Fruit fly (Drosophila melanogaster) whole organism, embryonic: ENCODE measurements around the gene Prosalpha6T.
A peak's percentile ranks its signal among the peaks of the same experiment; 100 is the strongest.

Experiments
- ATbp ChIP-seq: fragments of 200-800 bp; sonication (Bioruptor generic); optimal IDR thresholded peaks from 2 replicates; lab custom pipeline; 2017; ENCODE audit warnings: missing biosample characterization, mild to moderate bottlenecking, missing genetic modification characterization, missing genetic modification reagents
- Bdp1 ChIP-seq: fragments of 200-800 bp; sonication (Bioruptor generic); optimal IDR thresholded peaks from 3 replicates; lab custom pipeline; 2016; ENCODE audit warnings: missing biosample characterization, missing genetic modification characterization
- CG11560 ChIP-seq: fragments of 200-800 bp; sonication (Bioruptor generic); IDR thresholded peaks from 3 replicates; pipeline ENCODE4 v1.3.6; 2022; ENCODE audit warnings: missing biosample characterization, missing genetic modification characterization
- CG12391 ChIP-seq: fragments of 200-800 bp; sonication (Bioruptor generic); optimal IDR thresholded peaks from 3 replicates; lab custom pipeline; 2018; ENCODE audit warnings: missing biosample characterization, mild to moderate bottlenecking, missing genetic modification characterization, moderate library complexity
- CG15514 ChIP-seq: fragments of 200-800 bp; sonication (Bioruptor generic); optimal IDR thresholded peaks from 3 replicates; lab custom pipeline; 2017; ENCODE audit warnings: missing biosample characterization, missing genetic modification characterization, mild to moderate bottlenecking, moderate library complexity, missing genetic modification reagents
- CG16779 ChIP-seq: fragments of 200-800 bp; sonication (Bioruptor generic); IDR thresholded peaks from 2 replicates; pipeline ENCODE4 v1.3.6; 2022; ENCODE audit warnings: missing biosample characterization, missing genetic modification characterization
- CG17385 ChIP-seq: fragments of 200-800 bp; sonication (Bioruptor generic); optimal IDR thresholded peaks from 3 replicates; lab custom pipeline; 2018; ENCODE audit warnings: missing biosample characterization, mild to moderate bottlenecking, missing genetic modification characterization
- CG17829 ChIP-seq: fragments of 200-800 bp; optimal IDR thresholded peaks from 2 replicates; lab custom pipeline; 2019; ENCODE audit warnings: missing biosample characterization, mild to moderate bottlenecking, missing genetic modification characterization, moderate library complexity
- CG30403 ChIP-seq: fragments of 200-800 bp; sonication (Bioruptor generic); optimal IDR thresholded peaks from 3 replicates; lab custom pipeline; 2016; ENCODE audit warnings: missing biosample characterization, missing genetic modification characterization
- CG31388 ChIP-seq: fragments of 200-800 bp; sonication (Bioruptor generic); optimal IDR thresholded peaks from 2 replicates; lab custom pipeline; 2016; ENCODE audit warnings: missing biosample characterization, missing genetic modification characterization
- CG3281 ChIP-seq: fragments of 200-800 bp; sonication (Bioruptor generic); optimal IDR thresholded peaks from 3 replicates; lab custom pipeline; 2017; ENCODE audit warnings: missing biosample characterization, mild to moderate bottlenecking, missing genetic modification characterization
- CG4424 ChIP-seq: fragments of 200-800 bp; sonication (Bioruptor generic); optimal IDR thresholded peaks from 3 replicates; lab custom pipeline; 2016; ENCODE audit warnings: missing biosample characterization, missing genetic modification characterization
- CG6175 ChIP-seq: fragments of 200-800 bp; sonication (Bioruptor generic); IDR thresholded peaks from 3 replicates; pipeline ENCODE4 v1.3.6; 2022; ENCODE audit warnings: missing biosample characterization, missing genetic modification characterization
- CG6654 ChIP-seq: fragments of 200-800 bp; sonication (Bioruptor generic); optimal IDR thresholded peaks from 2 replicates; lab custom pipeline; 2017; ENCODE audit warnings: missing biosample characterization, mild to moderate bottlenecking, missing genetic modification characterization
- CG7372 ChIP-seq: fragments of 200-800 bp; sonication (Bioruptor generic); IDR thresholded peaks from 2 replicates; pipeline ENCODE4 v1.3.6; 2022; ENCODE audit warnings: missing biosample characterization, missing genetic modification characterization
- CG7786 ChIP-seq: fragments of 200-800 bp; sonication (Bioruptor generic); optimal IDR thresholded peaks from 2 replicates; lab custom pipeline; 2016; ENCODE audit warnings: missing biosample characterization, missing genetic modification characterization
- CG9797 ChIP-seq: fragments of 200-800 bp; sonication (Bioruptor generic); optimal IDR thresholded peaks from 3 replicates; lab custom pipeline; 2018; ENCODE audit warnings: missing biosample characterization, mild to moderate bottlenecking, missing genetic modification characterization
- CG9817 ChIP-seq: fragments of 200-800 bp; sonication (Bioruptor generic); optimal IDR thresholded peaks from 2 replicates; lab custom pipeline; 2018; ENCODE audit warnings: missing biosample characterization, mild to moderate bottlenecking, missing genetic modification characterization, moderate library complexity
- CG9932 ChIP-seq: fragments of 200-800 bp; sonication (Bioruptor generic); IDR thresholded peaks from 2 replicates; pipeline ENCODE4 v1.3.6; 2022; ENCODE audit warnings: missing biosample characterization, missing genetic modification characterization
- D19A ChIP-seq: fragments of 200-800 bp; optimal IDR thresholded peaks from 3 replicates; lab custom pipeline; 2019; ENCODE audit warnings: missing biosample characterization, mild to moderate bottlenecking, missing genetic modification characterization, moderate library complexity
- Dad ChIP-seq: fragments of 200-800 bp; sonication (Bioruptor generic); optimal IDR thresholded peaks from 3 replicates; lab custom pipeline; 2016; ENCODE audit warnings: missing biosample characterization, missing genetic modification characterization
- Deaf1 ChIP-seq: fragments of 200-800 bp; optimal IDR thresholded peaks from 3 replicates; lab custom pipeline; 2019; ENCODE audit warnings: missing biosample characterization, mild to moderate bottlenecking, missing genetic modification characterization, moderate library complexity
- Dip3 ChIP-seq: fragments of 200-800 bp; sonication (Bioruptor generic); optimal IDR thresholded peaks from 3 replicates; lab custom pipeline; 2016; ENCODE audit warnings: missing biosample characterization, missing genetic modification characterization
- GATAe ChIP-seq: fragments of 200-800 bp; sonication (Bioruptor generic); conservative IDR thresholded peaks from 2 replicates; pipeline ENCODE4 v1.3.6; 2022; ENCODE audit warnings: missing biosample characterization, missing genetic modification characterization
- HLH4C ChIP-seq: fragments of 200-800 bp; sonication (Bioruptor generic); IDR thresholded peaks from 3 replicates; pipeline ENCODE4 v1.3.6; 2022; ENCODE audit warnings: missing biosample characterization, missing genetic modification characterization; ENCODE audit not compliant: partially characterized antibody
- Hr3 ChIP-seq: fragments of 200-800 bp; sonication (Bioruptor generic); optimal IDR thresholded peaks from 3 replicates; lab custom pipeline; 2016; ENCODE audit warnings: missing biosample characterization, missing genetic modification characterization
- MBD-R2 ChIP-seq: fragments of 200-800 bp; sonication (Bioruptor generic); IDR thresholded peaks from 2 replicates; pipeline ENCODE4 v1.3.6; 2022; ENCODE audit warnings: missing biosample characterization, missing genetic modification characterization
- NFAT ChIP-seq: fragments of 200-800 bp; sonication (Bioruptor generic); IDR thresholded peaks from 2 replicates; pipeline ENCODE4 v1.3.6; 2022; ENCODE audit warnings: missing biosample characterization, missing genetic modification characterization
- Sox100B ChIP-seq: fragments of 200-800 bp; sonication (Bioruptor generic); optimal IDR thresholded peaks from 3 replicates; lab custom pipeline; 2018; ENCODE audit warnings: missing biosample characterization, mild to moderate bottlenecking, missing genetic modification characterization
- TFAM ChIP-seq: fragments of 200-800 bp; sonication (Bioruptor generic); optimal IDR thresholded peaks from 2 replicates; lab custom pipeline; 2017; ENCODE audit warnings: missing biosample characterization, missing genetic modification characterization, inconsistent platforms
- ab ChIP-seq: fragments of 200-800 bp; sonication (Bioruptor generic); optimal IDR thresholded peaks from 2 replicates; lab custom pipeline; 2016; ENCODE audit warnings: missing biosample characterization, missing genetic modification characterization
- ac ChIP-seq: fragments of 200-800 bp; sonication (Bioruptor generic); optimal IDR thresholded peaks from 3 replicates; lab custom pipeline; 2017; ENCODE audit warnings: missing biosample characterization, mild to moderate bottlenecking, missing genetic modification characterization
- bigmax ChIP-seq: fragments of 200-800 bp; sonication (Bioruptor generic); optimal IDR thresholded peaks from 2 replicates; lab custom pipeline; 2018; ENCODE audit warnings: missing biosample characterization, mild to moderate bottlenecking, missing genetic modification characterization
- emc ChIP-seq: fragments of 200-800 bp; sonication (Bioruptor generic); optimal IDR thresholded peaks from 2 replicates; lab custom pipeline; 2016; ENCODE audit warnings: missing biosample characterization, missing genetic modification characterization
- esg ChIP-seq: fragments of 200-800 bp; sonication (Bioruptor generic); conservative IDR thresholded peaks from 2 replicates; pipeline ENCODE4 v1.3.6; 2022; ENCODE audit warnings: missing biosample characterization, missing genetic modification characterization
- exex ChIP-seq: fragments of 200-800 bp; sonication (Bioruptor generic); optimal IDR thresholded peaks from 4 replicates; lab custom pipeline; 2018; ENCODE audit warnings: missing biosample characterization, mild to moderate bottlenecking, missing genetic modification characterization, moderate library complexity
- fd102C ChIP-seq: fragments of 200-800 bp; sonication (Bioruptor generic); optimal IDR thresholded peaks from 2 replicates; lab custom pipeline; 2018; ENCODE audit warnings: missing biosample characterization, mild to moderate bottlenecking, missing genetic modification characterization, moderate library complexity
- hth ChIP-seq: fragments of >200 bp; optimal IDR thresholded peaks from 2 replicates; lab custom pipeline; 2017; ENCODE audit warnings: inconsistent platforms
- ind ChIP-seq: fragments of 200-800 bp; sonication (Bioruptor generic); optimal IDR thresholded peaks from 3 replicates; lab custom pipeline; 2016; ENCODE audit warnings: missing biosample characterization, missing genetic modification characterization
- lmd ChIP-seq: fragments of 200-800 bp; sonication (Bioruptor generic); IDR thresholded peaks from 2 replicates; pipeline ENCODE4 v1.3.6; 2022; ENCODE audit warnings: missing biosample characterization, missing genetic modification characterization
- lov ChIP-seq, 2 experiments: fragments of 200-800 bp in 1 of 2; fragments of >200 bp in 1 of 2; sonication (Bioruptor generic) in 1 of 2; IDR thresholded peaks in 1 of 2; optimal IDR thresholded peaks in 1 of 2; 2 replicates in 1 of 2; 3 replicates in 1 of 2; pipeline versions ENCODE4 v1.3.6 to Lab custom; 2017 to 2022; ENCODE audit warnings: missing biosample characterization in 1 of 2, missing genetic modification characterization in 1 of 2
- peb ChIP-seq: fragments of 200-800 bp; sonication (Bioruptor generic); IDR thresholded peaks from 2 replicates; pipeline ENCODE4 v1.3.6; 2022; ENCODE audit warnings: missing biosample characterization, missing genetic modification characterization
- pfk ChIP-seq: fragments of 200-800 bp; sonication (Bioruptor generic); optimal IDR thresholded peaks from 2 replicates; lab custom pipeline; 2018; ENCODE audit warnings: missing biosample characterization, mild to moderate bottlenecking, missing genetic modification characterization, moderate library complexity
- pros ChIP-seq: fragments of 200-800 bp; sonication (Bioruptor generic); optimal IDR thresholded peaks from 3 replicates; lab custom pipeline; 2019; ENCODE audit warnings: missing biosample characterization, mild to moderate bottlenecking, missing genetic modification characterization, moderate library complexity
- sna ChIP-seq: fragments of 200-800 bp; sonication (Bioruptor generic); IDR thresholded peaks from 2 replicates; pipeline ENCODE4 v1.3.6; 2022; ENCODE audit warnings: missing biosample characterization, missing genetic modification characterization; ENCODE audit not compliant: partially characterized antibody
- sqz ChIP-seq: fragments of 200-800 bp; sonication (Bioruptor generic); optimal IDR thresholded peaks from 3 replicates; lab custom pipeline; 2018; ENCODE audit warnings: missing biosample characterization, mild to moderate bottlenecking, missing genetic modification characterization
- tgo ChIP-seq: fragments of 200-800 bp; sonication (Bioruptor generic); IDR thresholded peaks from 3 replicates; pipeline ENCODE4 v1.3.6; 2022; ENCODE audit warnings: missing biosample characterization, missing genetic modification characterization
- tin ChIP-seq: fragments of 200-800 bp; sonication (Bioruptor generic); optimal IDR thresholded peaks from 3 replicates; lab custom pipeline; 2016; ENCODE audit warnings: missing biosample characterization, missing genetic modification characterization
- trem ChIP-seq: fragments of 200-800 bp; optimal IDR thresholded peaks from 3 replicates; lab custom pipeline; 2019; ENCODE audit warnings: missing biosample characterization, mild to moderate bottlenecking, missing genetic modification characterization, moderate library complexity
- trh ChIP-seq: fragments of 200-800 bp; sonication (Bioruptor generic); optimal IDR thresholded peaks from 2 replicates; lab custom pipeline; 2016; ENCODE audit warnings: missing biosample characterization, missing genetic modification characterization
- wor ChIP-seq: fragments of 200-800 bp; sonication (Bioruptor generic); IDR thresholded peaks from 2 replicates; pipeline ENCODE4 v1.3.6; 2022; ENCODE audit warnings: missing biosample characterization, missing genetic modification characterization

Gene Prosalpha6T

DNA sequence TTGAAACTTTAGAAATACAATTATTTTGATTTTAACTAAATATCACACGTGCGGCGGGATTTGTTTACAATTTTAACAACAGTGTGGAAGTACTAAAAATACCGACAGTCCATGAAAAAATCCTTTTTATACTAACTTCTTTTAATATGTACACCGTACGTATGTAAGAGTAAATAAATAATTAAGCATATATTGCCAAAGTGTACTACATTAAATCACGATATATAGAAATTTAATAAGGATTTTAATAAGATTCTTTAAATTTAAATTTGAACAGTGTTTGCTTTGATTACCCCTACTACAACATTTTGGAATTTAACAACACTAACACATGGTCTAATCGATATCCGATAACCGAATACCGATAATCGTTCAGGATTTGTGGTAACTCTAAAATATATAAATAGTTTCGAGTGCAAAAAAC lies 9.6 kb upstream of the Prosalpha6T start, which contains the start of the genes Ski6 and CG16812 (continued):
- TF ChIP-seq CG9817 (peak; percentile 78), tgo (peak; percentile 58; the same call in 2 of the 3 replicates), CG16779 (GFP tag; lab: Robert Waterston, UW) (peak; percentile 23; the same call in 1 of the 2 replicates), TFAM (GFP tag; lab: Kevin White, UChicago) (no peak), tin (GFP tag; lab: Kevin White, UChicago) (peak; percentile 66), wor (no peak), trh (peak; percentile 36), CG6175 (no peak), CG4424 (GFP tag; lab: Kevin White, UChicago) (peak; percentile 63), CG17385 (GFP tag; lab: Kevin White, UChicago) (peak; percentile 58), CG3281 (GFP tag; lab: Kevin White, UChicago) (no peak), lmd (no peak), trem (peak; percentile 89), exex (tag; lab: Kevin White, UChicago) (no peak), GATAe (GFP tag; lab: Robert Waterston, UW) (no peak), bigmax (no peak), pros (GFP tag; lab: Kevin White, UChicago) (no peak), sna (GFP tag; lab: Robert Waterston, UW) (0 out of 2 replicates have a peak, but pooled peaks have one; percentile 21), CG6654 (GFP tag; lab: Kevin White, UChicago) (no peak), CG11560 (tag; lab: Robert Waterston, UW) (no peak), ab (no peak), CG7786 (GFP tag; lab: Kevin White, UChicago) (peak; percentile 12), Bdp1 (no peak), CG15514 (GFP tag; lab: Kevin White, UChicago) (peak; percentile 51), CG9797 (GFP tag; lab: Kevin White, UChicago) (peak; percentile 67), Dad (GFP tag; lab: Kevin White, UChicago) (no peak), CG12391 (tag; lab: Kevin White, UChicago) (peak; percentile 89), hth (lab: Kevin White, UChicago) (no peak), peb (0 out of 2 replicates have a peak, but pooled peaks have one; percentile 12), ATbp (GFP tag; lab: Kevin White, UChicago) (no peak), CG17829 (tag; lab: Kevin White, UChicago) (peak; percentile 87), Sox100B (GFP tag; lab: Kevin White, UChicago) (no peak), lov (optimal IDR thresholded peaks at IDR 0.05; lab: Kevin White, UChicago) (no peak), lov (GFP tag; IDR thresholded peaks at IDR 0.05; lab: Robert Waterston, UW) (no peak), CG30403 (GFP tag; lab: Kevin White, UChicago) (peak; percentile 83), NFAT (GFP tag; lab: Robert Waterston, UW) (peak; percentile 48; the same call in 1 of the 2 replicates), esg (GFP tag; lab: Robert Waterston, UW) (peak; percentile 43), CG31388 (GFP tag; lab: Kevin White, UChicago) (no peak), MBD-R2 (GFP tag; lab: Robert Waterston, UW) (peak; percentile 60; the same call in 1 of the 2 replicates), D19A (tag; lab: Kevin White, UChicago) (no peak), fd102C (GFP tag; lab: Kevin White, UChicago) (no peak), emc (GFP tag; lab: Kevin White, UChicago) (no peak), ac (GFP tag; lab: Kevin White, UChicago) (no peak), pfk (GFP tag; lab: Kevin White, UChicago) (no peak), CG9932 (GFP tag; lab: Robert Waterston, UW) (peak; percentile 78), HLH4C (GFP tag; lab: Robert Waterston, UW) (peak; percentile 42; the same call in 1 of the 3 replicates), Dip3 (peak; percentile 30), sqz (GFP tag; lab: Kevin White, UChicago) (no peak), CG7372 (GFP tag; lab: Robert Waterston, UW) (no peak), Deaf1 (no peak), Hr3 (GFP tag; lab: Kevin White, UChicago) (peak; percentile 71), ind (GFP tag; lab: Kevin White, UChicago) (peak; percentile 72)
